Worm (Caenorhabditis elegans): ENCODE results near the gene srh-265.

The srh-265 gene

ce11 chrV:15397139-15397538 is 18.9 kb upstream of the srh-265 start (continued):
- TF ChIP-seq F49E8.2 (tag; optimal IDR thresholded peaks at IDR 0.05; ENCODE audit: insufficient read depth) = peak; percentile 38
- peak; percentile 76 for TF ChIP-seq attf-6 (GFP tag; IDR thresholded peaks at IDR 0.05)
- TF ChIP-seq nhr-120 (GFP tag; IDR thresholded peaks at IDR 0.05) = no peak
- TF ChIP-seq D2030.7 (GFP tag; IDR thresholded peaks at IDR 0.05) = 0 out of 2 replicates have a peak, but pooled peaks have one; percentile 10
- TF ChIP-seq Y95B8A.8 (GFP tag; IDR thresholded peaks at IDR 0.05) = peak; percentile 56; the same call in 1 of the 2 replicates
- TF ChIP-seq madf-3 (GFP tag; IDR thresholded peaks at IDR 0.05) = 0 out of 2 replicates have a peak, but pooled peaks have one; percentile 16
- no peak for TF ChIP-seq snpc-1.3 (tag; optimal IDR thresholded peaks at IDR 0.05; ENCODE audit: insufficient read depth)
- TF ChIP-seq egl-18 (GFP tag; IDR thresholded peaks at IDR 0.05) = 0 out of 2 replicates have a peak, but pooled peaks have one; percentile 40
- TF ChIP-seq Y79H2A.3 (GFP tag; conservative IDR thresholded peaks at IDR 0.05) = peak; percentile 21; the same call in 1 of the 2 replicates
- TF ChIP-seq attf-5 (GFP tag; optimal IDR thresholded peaks at IDR 0.05) = no peak
- TF ChIP-seq lsl-1 (GFP tag; optimal IDR thresholded peaks at IDR 0.05) = peak; percentile 37
- peak; percentile 17 for TF ChIP-seq F10E7.11 (tag; optimal IDR thresholded peaks at IDR 0.05)
- TF ChIP-seq ztf-3 (GFP tag; optimal IDR thresholded peaks at IDR 0.05) = no peak
- TF ChIP-seq Y53G8AR.9 (GFP tag; conservative IDR thresholded peaks at IDR 0.05) = peak; percentile 75
- TF ChIP-seq ztf-6 (GFP tag; IDR thresholded peaks at IDR 0.05) = no peak
- no peak for TF ChIP-seq ceh-58 (GFP tag; IDR thresholded peaks at IDR 0.05)
- TF ChIP-seq Y53F4B.3 (GFP tag; IDR thresholded peaks at IDR 0.05) = no peak
- TF ChIP-seq snpc-1.1 (tag; optimal IDR thresholded peaks at IDR 0.05; ENCODE audit: insufficient read depth) = peak; percentile 34
- TF ChIP-seq nhr-80 (tag; optimal IDR thresholded peaks at IDR 0.05) = no peak
- TF ChIP-seq K12H6.12 (tag; optimal IDR thresholded peaks at IDR 0.05) = no peak

DNA sequence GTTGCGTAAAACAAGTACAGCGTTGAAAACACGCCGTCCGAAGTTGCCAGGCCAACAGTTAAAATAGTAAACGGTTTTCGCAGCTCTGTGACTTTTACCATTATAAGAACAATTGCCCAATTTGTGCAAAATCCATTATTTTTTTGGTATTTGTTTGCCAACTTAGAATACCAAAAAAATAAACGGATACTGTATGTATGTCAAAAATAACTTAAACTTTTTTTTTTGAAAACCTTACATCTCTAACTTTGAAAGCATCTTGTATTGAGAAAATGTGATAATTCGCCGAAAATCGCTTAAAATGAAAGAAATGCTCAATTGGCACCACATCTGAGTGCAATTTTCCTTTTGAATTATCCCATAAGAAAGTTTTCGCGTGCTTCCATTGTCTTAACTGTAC is 17.3 kb upstream of the srh-265 start, which contains the start of gene fbxa-199:
fbxa-199 (minus strand) TSS at position 101 of the 400 bp plus-strand sequence.
- TF ChIP-seq somi-1 (GFP tag; optimal IDR thresholded peaks at IDR 0.05) (no peak), madf-6 (GFP tag; IDR thresholded peaks at IDR 0.05) (no peak), chd-7 (tag; optimal IDR thresholded peaks at IDR 0.05) (no peak), let-607 (tag; optimal IDR thresholded peaks at IDR 0.05) (no peak), atf-7 (tag; optimal IDR thresholded peaks at IDR 0.05) (no peak), zfh-2 (GFP tag; conservative IDR thresholded peaks at IDR 0.05) (no peak)

- no peak for TF ChIP-seq Y53G8AR.9 (GFP tag; conservative IDR thresholded peaks at IDR 0.05)
Observed at ce11 chrV:15399691-15400377, 16.2 kb upstream of the srh-265 start, which contains the start of the genes T06E6.15 and sri-7. Gene T06E6.15, minus strand, starts transcription at chrV:15399791. Gene sri-7, plus strand, starts transcription at chrV:15400327.

DNA sequence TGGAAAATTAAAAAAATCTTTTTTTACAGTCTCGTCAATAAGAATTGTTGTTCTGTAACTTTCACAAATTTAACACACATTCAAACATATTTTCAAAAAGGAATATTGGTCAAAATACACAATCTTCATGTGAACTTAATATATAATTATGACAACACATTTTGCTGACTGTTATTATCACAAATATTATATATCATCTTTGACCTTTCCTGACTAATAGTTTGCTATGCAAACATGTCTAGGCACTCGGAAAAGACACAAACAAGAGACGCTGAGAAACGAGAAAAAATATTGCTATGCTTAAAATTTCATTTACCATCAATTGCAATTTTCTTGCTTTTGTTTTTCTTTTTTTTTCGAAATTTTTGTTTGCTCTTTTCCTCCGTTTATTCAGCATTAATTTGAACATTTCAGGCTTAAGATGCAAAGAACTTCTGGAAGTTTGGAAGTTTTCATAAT is 14.2 kb upstream of the srh-265 start, which contains the start of gene fbxa-135:
fbxa-135 (plus strand) TSS at position 409 of the 459 bp plus-strand sequence.
- TF ChIP-seq B0261.1 (tag; optimal IDR thresholded peaks at IDR 0.05) (no peak), hlh-26 (GFP tag; conservative IDR thresholded peaks at IDR 0.05) (no peak), ZK185.1 (tag; optimal IDR thresholded peaks at IDR 0.05; ENCODE audit: poor library complexity, severe bottlenecking) (no peak), rec-8 (tag; optimal IDR thresholded peaks at IDR 0.05) (no peak), ceh-91 (GFP tag; IDR thresholded peaks at IDR 0.05) (no peak), ccch-3 (GFP tag; optimal IDR thresholded peaks at IDR 0.05) (no peak), ama-1 (optimal IDR thresholded peaks at IDR 0.05) (no peak), ama-1 (GFP tag; optimal IDR thresholded peaks at IDR 0.05) (no peak), unc-130 (GFP tag; optimal IDR thresholded peaks at IDR 0.05) (no peak), madf-6 (GFP tag; IDR thresholded peaks at IDR 0.05) (no peak), egrh-3 (GFP tag; IDR thresholded peaks at IDR 0.05) (no peak), xnd-1 (tag; optimal IDR thresholded peaks at IDR 0.05) (no peak), ztf-6 (GFP tag; IDR thresholded peaks at IDR 0.05) (no peak), ztf-28 (GFP tag; IDR thresholded peaks at IDR 0.05) (no peak), ztf-26 (tag; optimal IDR thresholded peaks at IDR 0.05) (no peak), Y56A3A.18 (GFP tag; IDR thresholded peaks at IDR 0.05) (no peak), him-1 (tag; optimal IDR thresholded peaks at IDR 0.05) (no peak), lin-54 (GFP tag; optimal IDR thresholded peaks at IDR 0.05) (no peak)
